Worm (Caenorhabditis elegans) whole organism, midembryonic: ENCODE results near the gene T06E8.2.

Source experiments
- cog-1 ChIP-seq: sonication (generic microtip); optimal IDR thresholded peaks from 2 replicates; lab custom pipeline; 2016; ENCODE audit warnings: missing genetic modification characterization, missing compliant biosample characterization
- flt-1 ChIP-seq: fragments of 200-800 bp; sonication (Bioruptor generic); IDR thresholded peaks from 2 replicates; pipeline ENCODE4 v1.3.6; 2022; ENCODE audit warnings: missing genetic modification characterization, missing compliant biosample characterization
- klf-2 ChIP-seq: fragments of 200-800 bp; sonication (Bioruptor generic); conservative IDR thresholded peaks from 2 replicates; pipeline ENCODE4 v1.3.6; 2022; ENCODE audit warnings: missing genetic modification reagents, missing genetic modification characterization, missing compliant biosample characterization
- med-1 ChIP-seq: sonication (generic microtip); optimal IDR thresholded peaks from 2 replicates; lab custom pipeline; 2017; ENCODE audit warnings: missing genetic modification characterization, mild to moderate bottlenecking, missing compliant biosample characterization, antibody characterized with exemption, missing genetic modification reagents; ENCODE audit not compliant: insufficient read depth
- ref-1 ChIP-seq: fragments of 200-800 bp; sonication (Bioruptor generic); conservative IDR thresholded peaks from 2 replicates; pipeline ENCODE4 v1.3.6; 2022; ENCODE audit warnings: missing genetic modification reagents, missing genetic modification characterization, missing compliant biosample characterization
- tab-1 ChIP-seq: fragments of 200-800 bp; sonication (Bioruptor generic); IDR thresholded peaks from 2 replicates; pipeline ENCODE4 v1.3.6; 2022; ENCODE audit warnings: missing genetic modification characterization, missing compliant biosample characterization
- ztf-23 ChIP-seq: fragments of 200-800 bp; sonication (Bioruptor generic); IDR thresholded peaks from 2 replicates; pipeline ENCODE4 v1.3.6; 2022; ENCODE audit warnings: missing genetic modification reagents, missing genetic modification characterization, missing compliant biosample characterization
- ztf-29 ChIP-seq: fragments of 200-800 bp; sonication (Bioruptor generic); IDR thresholded peaks from 2 replicates; pipeline ENCODE4 v1.3.6; 2022; ENCODE audit warnings: missing genetic modification reagents, missing genetic modification characterization, missing compliant biosample characterization

ce11 chrV:10060039-10060438 lies 23.8 kb upstream of the T06E8.2 start:
- no peak for TF ChIP-seq ztf-23
- no peak for TF ChIP-seq klf-2 (GFP tag; lab: Robert Waterston, UW)
- TF ChIP-seq flt-1 (GFP tag; lab: Robert Waterston, UW), result no peak
- no peak for TF ChIP-seq ztf-29 (GFP tag; lab: Robert Waterston, UW)
- no peak for TF ChIP-seq med-1 (GFP tag; lab: Kevin White, UChicago)
- no peak for TF ChIP-seq tab-1 (GFP tag; lab: Robert Waterston, UW)
- no peak for TF ChIP-seq ref-1 (GFP tag; lab: Robert Waterston, UW)
- no peak for TF ChIP-seq cog-1
